Worm (Caenorhabditis elegans): Measurements from ENCODE around the gene his-4.

DNA sequence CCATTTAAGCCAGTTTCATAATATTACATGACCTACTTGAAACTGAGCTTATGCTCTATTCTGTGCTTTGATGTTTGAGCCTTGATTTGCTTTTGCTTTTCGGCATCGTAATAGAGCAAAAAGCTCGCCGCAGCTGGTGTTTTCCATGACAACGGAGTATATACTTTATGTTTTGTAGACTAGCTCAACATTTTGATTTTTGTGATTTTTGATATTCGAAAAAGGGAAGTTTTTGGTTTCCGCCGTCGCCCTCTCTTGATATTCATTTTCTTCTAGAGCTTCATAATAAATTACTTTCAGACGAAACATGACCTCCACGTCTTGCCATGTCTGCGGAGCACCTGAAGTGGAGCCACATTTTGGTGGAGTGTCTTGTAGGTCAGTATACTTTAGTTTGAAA lies 38.0 kb downstream of the his-4 start, which contains the start of gene nhr-63:
- TF ChIP-seq nhr-237 (tag; optimal IDR thresholded peaks at IDR 0.05) = no peak
- TF ChIP-seq blmp-1 (tag; optimal IDR thresholded peaks at IDR 0.05) = no peak
- no peak for TF ChIP-seq nhr-28 (tag; optimal IDR thresholded peaks at IDR 0.05)
- TF ChIP-seq sem-2 (GFP tag; optimal IDR thresholded peaks at IDR 0.05) = no peak
- no peak for TF ChIP-seq bed-3 (GFP tag; optimal IDR thresholded peaks at IDR 0.05)
- no peak for TF ChIP-seq ztf-11 (tag; optimal IDR thresholded peaks at IDR 0.05)
- no peak for TF ChIP-seq snpc-4 (tag; optimal IDR thresholded peaks at IDR 0.05)
- TF ChIP-seq ces-1 (GFP tag; optimal IDR thresholded peaks at IDR 0.05) = no peak
- TF ChIP-seq nhr-76 (tag; optimal IDR thresholded peaks at IDR 0.05) = no peak
- no peak for TF ChIP-seq drap-1 (GFP tag; optimal IDR thresholded peaks at IDR 0.05)
- TF ChIP-seq unc-62 (GFP tag; optimal IDR thresholded peaks at IDR 0.05) = no peak
- no peak for TF ChIP-seq elt-1 (tag; optimal IDR thresholded peaks at IDR 0.05; ENCODE audit: borderline replicate concordance, insufficient read depth)
- no peak for TF ChIP-seq ceh-43 (GFP tag; optimal IDR thresholded peaks at IDR 0.05)
- TF ChIP-seq ham-2 (GFP tag; optimal IDR thresholded peaks at IDR 0.05) = no peak

Data from whole organism, mixed stage, embryonic.